Fruit fly (Drosophila melanogaster): ENCODE results near the gene wts.

DNA sequence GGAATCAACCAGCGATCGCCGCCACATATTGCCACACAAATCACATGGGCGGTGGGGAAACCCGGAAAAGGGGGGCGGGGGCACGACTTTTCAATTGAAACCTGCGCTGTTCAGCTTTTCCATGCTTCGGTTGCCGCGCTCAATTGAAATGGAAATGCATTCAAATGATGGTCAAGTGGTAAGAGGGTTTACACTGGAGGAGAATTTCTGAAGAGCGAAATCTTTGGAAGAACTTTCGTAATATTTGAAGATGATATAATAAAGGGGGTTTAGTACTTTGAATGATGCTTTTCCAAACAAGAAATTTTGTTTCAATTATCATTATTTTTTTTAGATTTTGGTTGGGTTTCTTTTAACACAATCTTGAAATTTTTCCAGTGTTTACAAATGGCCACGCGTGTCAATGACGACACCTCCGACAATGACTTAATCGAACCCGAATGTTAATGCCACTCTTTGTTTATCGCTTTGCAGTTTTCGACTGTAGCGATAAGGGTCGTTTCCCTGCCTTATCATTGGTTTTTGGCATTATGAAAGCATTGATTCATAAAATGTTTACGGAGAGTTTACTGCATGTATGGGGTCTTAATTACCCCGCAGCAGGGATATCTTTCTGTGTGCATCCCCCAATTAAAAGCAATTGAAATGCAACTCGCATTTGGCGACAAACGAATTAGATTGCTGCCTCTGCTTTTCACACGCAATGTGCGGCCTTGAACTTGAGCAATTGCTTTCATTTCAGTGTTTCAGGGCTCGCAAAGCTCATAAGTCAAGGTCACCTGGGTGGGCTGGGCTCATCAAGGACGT is 6.2 kb upstream of the wts start:
- no peak for TF ChIP-seq vfl (GFP tag; optimal IDR thresholded peaks at IDR 0.05)
- no peak for TF ChIP-seq CG8478 (optimal IDR thresholded peaks at IDR 0.05)
- no peak for TF ChIP-seq psq (GFP tag; optimal IDR thresholded peaks at IDR 0.05)
- peak; percentile 73 for TF ChIP-seq ci (GFP tag; IDR thresholded peaks at IDR 0.05)
- no peak for TF ChIP-seq Xrp1 (GFP tag; IDR thresholded peaks at IDR 0.05)
- no peak for TF ChIP-seq usp (GFP tag; optimal IDR thresholded peaks at IDR 0.05)
- TF ChIP-seq Fer3 (tag; optimal IDR thresholded peaks at IDR 0.05) = no peak
- TF ChIP-seq her (GFP tag; optimal IDR thresholded peaks at IDR 0.05) = no peak
- no peak for TF ChIP-seq CG9215 (GFP tag; IDR thresholded peaks at IDR 0.05)
- TF ChIP-seq run (tag; optimal IDR thresholded peaks at IDR 0.05) = no peak
- TF ChIP-seq grn (GFP tag; optimal IDR thresholded peaks at IDR 0.05) = no peak

Measured in whole organism, embryonic.